Worm (Caenorhabditis elegans) whole organism, L4 larva: ENCODE measurements around the gene twk-31.

Experiments used
- F10B5.3 ChIP-seq: sonication (generic microtip); optimal IDR thresholded peaks from 2 replicates; lab custom pipeline; 2016; ENCODE audit warnings: mild to moderate bottlenecking, missing genetic modification characterization, missing compliant biosample characterization
- F37D6.2 ChIP-seq: sonication (generic microtip); optimal IDR thresholded peaks from 2 replicates; lab custom pipeline; 2016; ENCODE audit warnings: mild to moderate bottlenecking, missing genetic modification characterization, missing compliant biosample characterization
- T20F7.1 ChIP-seq: fragments of 200-800 bp; sonication (Bioruptor generic); optimal IDR thresholded peaks from 2 replicates; lab custom pipeline; 2018; ENCODE audit warnings: mild to moderate bottlenecking, missing genetic modification characterization, missing compliant biosample characterization
- Y5F2A.4 ChIP-seq: fragments of 200-800 bp; sonication (Bioruptor generic); optimal IDR thresholded peaks from 2 replicates; lab custom pipeline; 2018; ENCODE audit warnings: mild to moderate bottlenecking, missing genetic modification characterization, missing compliant biosample characterization
- Y75B8A.6 ChIP-seq: fragments of 200-800 bp; sonication (Bioruptor generic); IDR thresholded peaks from 2 replicates; pipeline ENCODE4 v1.3.6; 2022; ENCODE audit warnings: missing genetic modification reagents, missing genetic modification characterization, missing compliant biosample characterization
- ZK546.5 ChIP-seq, 2 experiments: sonication (generic microtip); optimal IDR thresholded peaks; 2 replicates each; lab custom pipeline; 2017; ENCODE audit warnings: missing biosample characterization in 2 of 2, missing genetic modification characterization in 2 of 2
- ceh-32 ChIP-seq: sonication (generic microtip); optimal IDR thresholded peaks from 2 replicates; lab custom pipeline; 2016; ENCODE audit warnings: mild to moderate bottlenecking, missing genetic modification characterization, missing compliant biosample characterization; ENCODE audit not compliant: poor library complexity
- ctbp-1 ChIP-seq: fragments of 200-800 bp; sonication (Bioruptor generic); IDR thresholded peaks from 2 replicates; pipeline ENCODE4 v1.3.6; 2022; ENCODE audit warnings: missing genetic modification reagents, missing genetic modification characterization, missing compliant biosample characterization
- daf-12 ChIP-seq: fragments of 150-350 bp; optimal IDR thresholded peaks from 2 replicates; lab custom pipeline; 2014; ENCODE audit warnings: missing biosample characterization, missing genetic modification reagents, missing genetic modification characterization
- dmd-6 ChIP-seq: fragments of 200-800 bp; sonication (Bioruptor generic); IDR thresholded peaks from 2 replicates; pipeline ENCODE4 v1.3.6; 2022; ENCODE audit warnings: missing genetic modification reagents, missing genetic modification characterization, missing compliant biosample characterization
- egl-27 ChIP-seq: sonication (generic microtip); optimal IDR thresholded peaks from 3 replicates; lab custom pipeline; 2017; ENCODE audit warnings: missing biosample characterization, missing genetic modification reagents, missing genetic modification characterization
- egl-43 ChIP-seq: fragments of 200-800 bp; sonication (Bioruptor generic); IDR thresholded peaks from 2 replicates; pipeline ENCODE4 v1.3.6; 2022; ENCODE audit warnings: missing genetic modification reagents, missing genetic modification characterization, missing compliant biosample characterization
- fkh-10 ChIP-seq: fragments of 150-350 bp; optimal IDR thresholded peaks from 2 replicates; lab custom pipeline; 2014; ENCODE audit warnings: missing biosample characterization, missing genetic modification reagents, missing genetic modification characterization
- hif-1 ChIP-seq, 2 experiments: sonication (generic microtip); optimal IDR thresholded peaks; 2 replicates each; lab custom pipeline; 2016 to 2017; ENCODE audit warnings: missing compliant biosample characterization in 2 of 2, missing genetic modification characterization in 2 of 2, missing genetic modification reagents in 2 of 2, missing genotype in 2 of 2, mild to moderate bottlenecking in 1 of 2
- hlh-11 ChIP-seq: fragments of 200-800 bp; sonication (Bioruptor generic); optimal IDR thresholded peaks from 2 replicates; lab custom pipeline; 2018; ENCODE audit warnings: mild to moderate bottlenecking, missing genetic modification characterization, missing compliant biosample characterization
- hlh-30 ChIP-seq: sonication (generic microtip); optimal IDR thresholded peaks from 2 replicates; lab custom pipeline; 2017; ENCODE audit warnings: antibody characterized with exemption, mild to moderate bottlenecking, missing genetic modification characterization, missing compliant biosample characterization; ENCODE audit not compliant: insufficient read depth
- hmg-1.1 ChIP-seq: fragments of 200-800 bp; sonication (Bioruptor generic); IDR thresholded peaks from 2 replicates; pipeline ENCODE4 v1.3.6; 2022; ENCODE audit warnings: missing genetic modification reagents, missing genetic modification characterization, missing compliant biosample characterization
- lsy-2 ChIP-seq, 2 experiments: fragments of 150-350 bp in 1 of 2; sonication (generic microtip) in 1 of 2; optimal IDR thresholded peaks; 2 replicates each; lab custom pipeline; 2014 to 2017; ENCODE audit warnings: missing biosample characterization in 2 of 2, missing genetic modification characterization in 2 of 2
- madf-5 ChIP-seq, 2 experiments: fragments of 200-800 bp; sonication (Bioruptor generic); IDR thresholded peaks; 2 replicates each; pipeline ENCODE4 v1.3.6; 2022; ENCODE audit warnings: missing compliant biosample characterization in 2 of 2, missing genetic modification characterization in 2 of 2
- mep-1 ChIP-seq: fragments of 150-350 bp; sonication (generic microtip); optimal IDR thresholded peaks from 3 replicates; lab custom pipeline; 2014; ENCODE audit warnings: missing biosample characterization, missing genetic modification characterization
- mes-2 ChIP-seq: sonication (generic microtip); optimal IDR thresholded peaks from 2 replicates; lab custom pipeline; 2016; ENCODE audit warnings: missing genotype, mild to moderate bottlenecking, missing genetic modification characterization, missing compliant biosample characterization; ENCODE audit not compliant: poor library complexity, severe bottlenecking
- mxl-3 ChIP-seq: fragments of 200-800 bp; sonication (Bioruptor generic); optimal IDR thresholded peaks from 2 replicates; lab custom pipeline; 2018; ENCODE audit warnings: mild to moderate bottlenecking, missing genetic modification characterization, missing compliant biosample characterization
- nhr-102 ChIP-seq: sonication (generic microtip); optimal IDR thresholded peaks from 2 replicates; lab custom pipeline; 2016; ENCODE audit warnings: mild to moderate bottlenecking, missing genetic modification characterization, moderate library complexity, missing compliant biosample characterization
- nhr-28 ChIP-seq: fragments of 150-350 bp; optimal IDR thresholded peaks from 2 replicates; lab custom pipeline; 2014; ENCODE audit warnings: missing biosample characterization, missing genetic modification characterization
- nhr-41 ChIP-seq: fragments of 200-800 bp; sonication (Bioruptor generic); IDR thresholded peaks from 2 replicates; pipeline ENCODE4 v1.3.6; 2022; ENCODE audit warnings: missing genetic modification reagents, missing genetic modification characterization, missing compliant biosample characterization
- set-16 ChIP-seq: fragments of 200-800 bp; sonication (Bioruptor generic); IDR thresholded peaks from 2 replicates; pipeline ENCODE4 v1.3.6; 2022; ENCODE audit warnings: missing genetic modification reagents, missing genetic modification characterization, missing compliant biosample characterization
- unc-62 ChIP-seq, 3 experiments: fragments of 150-350 bp in 1 of 3; sonication (generic microtip); optimal IDR thresholded peaks in 2 of 3; peaks in 1 of 3; 1 replicate in 1 of 3; 2 replicates in 2 of 3; lab custom pipeline; 2014 to 2017; ENCODE audit warnings: missing biosample characterization in 3 of 3, missing genetic modification characterization in 3 of 3, missing genetic modification reagents in 3 of 3, missing genotype in 1 of 3
- zag-1 ChIP-seq: fragments of 150-350 bp; optimal IDR thresholded peaks from 2 replicates; lab custom pipeline; 2014; ENCODE audit warnings: missing biosample characterization, missing genetic modification characterization
- zfp-2 ChIP-seq: sonication (generic microtip); optimal IDR thresholded peaks from 2 replicates; lab custom pipeline; 2016; ENCODE audit warnings: mild to moderate bottlenecking, missing genetic modification characterization, missing compliant biosample characterization
- ztf-11 ChIP-seq: fragments of 150-350 bp; optimal IDR thresholded peaks from 2 replicates; lab custom pipeline; 2014; ENCODE audit warnings: missing biosample characterization, missing genetic modification characterization

twk-31 gene

ce11 chrIII:11372199-11372938 is 38.1 kb upstream of the twk-31 start (continued):
- TF ChIP-seq mep-1 (tag; lab: Kevin White, UChicago) (peak; percentile 24), dmd-6 (GFP tag; lab: Robert Waterston, UW) (peak; percentile 29; the same call in 1 of the 2 replicates), Y5F2A.4 (GFP tag; lab: Kevin White, UChicago) (no peak)
- TF ChIP-seq, all 104 proteins: peak for 14

- TF ChIP-seq F37D6.2 (no peak), daf-12 (tag; lab: Kevin White, UChicago) (no peak), madf-5 (GFP tag; IDR thresholded peaks at IDR 0.05; lab: Robert Waterston, UW) (no peak), ctbp-1 (no peak), ztf-11 (tag; lab: Kevin White, UChicago) (no peak)
Measured at ce11 chrIII:11377880-11378279, 32.6 kb upstream of the twk-31 start, which contains the start of gene dpy-18. Gene dpy-18, minus strand, starts transcription at chrIII:11377980.

- TF ChIP-seq zfp-2 (tag; lab: Kevin White, UChicago) (no peak), F10B5.3 (tag; lab: Kevin White, UChicago) (no peak), T20F7.1 (GFP tag; lab: Kevin White, UChicago) (no peak), hlh-30 (no peak), mep-1 (tag; lab: Kevin White, UChicago) (peak; percentile 5)
- TF ChIP-seq, all 104 proteins: peak for 1
Measured at ce11 chrIII:11378450-11378849, 32.0 kb upstream of the twk-31 start.

ce11 chrIII:11378910-11379309 is 31.6 kb upstream of the twk-31 start:
- TF ChIP-seq hif-1 (tag; optimal IDR thresholded peaks at IDR 0.05; lab: Kevin White, UChicago) = peak in 1 of 2 experiments; percentile 79
- TF ChIP-seq Y75B8A.6 (GFP tag; lab: Robert Waterston, UW) = no peak

- TF ChIP-seq lsy-2 (tag; optimal IDR thresholded peaks at IDR 0.05; lab: Kevin White, UChicago) = peak in 1 of 2 experiments; percentile 23
- TF ChIP-seq nhr-28 = peak; percentile 21
- TF ChIP-seq mes-2 (tag; lab: Kevin White, UChicago) = peak; percentile 27
- TF ChIP-seq F10B5.3 (tag; lab: Kevin White, UChicago) = no peak
- TF ChIP-seq hlh-30 = peak; percentile 33
- no peak for TF ChIP-seq ceh-32 (tag; lab: Kevin White, UChicago)
- TF ChIP-seq hlh-11 = peak; percentile 58
- no peak for TF ChIP-seq ZK546.5 (tag; optimal IDR thresholded peaks at IDR 0.05; lab: Kevin White, UChicago)
- TF ChIP-seq nhr-41 (GFP tag; lab: Robert Waterston, UW) = no peak
- TF ChIP-seq zag-1 (tag; lab: Kevin White, UChicago) = no peak
- TF ChIP-seq mep-1 (tag; lab: Kevin White, UChicago) = peak; percentile 28
- TF ChIP-seq hmg-1.1 (GFP tag; lab: Robert Waterston, UW) = 0 out of 2 replicates have a peak, but pooled peaks have one; percentile 8
- TF ChIP-seq egl-43 (GFP tag; lab: Robert Waterston, UW) = no peak
- no peak for TF ChIP-seq egl-27 (tag; lab: Kevin White, UChicago)
- peak; percentile 31 for TF ChIP-seq fkh-10 (GFP tag; lab: Kevin White, UChicago)
- TF ChIP-seq Y5F2A.4 (GFP tag; lab: Kevin White, UChicago) = no peak
- TF ChIP-seq set-16 (GFP tag; lab: Robert Waterston, UW) = no peak
- peak; percentile 88 for TF ChIP-seq mxl-3 (GFP tag; lab: Kevin White, UChicago)
- TF ChIP-seq, all 104 proteins: peak for 9
Measured at ce11 chrIII:11380555-11380954, 29.9 kb upstream of the twk-31 start.

ce11 chrIII:11381922-11382321 is 28.6 kb upstream of the twk-31 start, which contains the start of gene subs-4:
Gene subs-4, plus strand, starts transcription at chrIII:11382222.
- TF ChIP-seq nhr-102 (tag; lab: Kevin White, UChicago) = no peak
- peak in 1 of 2 experiments; percentile 4 for TF ChIP-seq unc-62 (GFP tag; optimal IDR thresholded peaks at IDR 0.05 in 1 of 2; lab: Kevin White, UChicago)
- no peak for TF ChIP-seq unc-62 (tag; optimal IDR thresholded peaks at IDR 0.05; lab: Kevin White, UChicago)
- TF ChIP-seq, all 104 proteins: peak for 1
